Fruit fly (Drosophila melanogaster) whole organism, adult: ENCODE data around the gene Creld.

ENCODE experiments used
- CG11617 ChIP-seq: fragments of 200-800 bp; sonication (Bioruptor generic); optimal IDR thresholded peaks from 2 replicates; lab custom pipeline; 2017; ENCODE audit warnings: mild to moderate bottlenecking, missing biosample characterization, missing genetic modification reagents, missing genetic modification characterization
- CG12768 ChIP-seq: fragments of 200-800 bp; sonication (Bioruptor generic); optimal IDR thresholded peaks from 2 replicates; lab custom pipeline; 2017; ENCODE audit warnings: missing biosample characterization, missing genetic modification characterization, mild to moderate bottlenecking, moderate library complexity, missing genetic modification reagents
- CG14711 ChIP-seq: fragments of 200-800 bp; sonication (Bioruptor generic); optimal IDR thresholded peaks from 2 replicates; lab custom pipeline; 2018; ENCODE audit warnings: missing biosample characterization, mild to moderate bottlenecking, missing genetic modification characterization, moderate library complexity
- CG1620 ChIP-seq: fragments of 200-800 bp; sonication (Bioruptor generic); optimal IDR thresholded peaks from 2 replicates; lab custom pipeline; 2016; ENCODE audit warnings: missing biosample characterization, missing genetic modification characterization
- CG33017 ChIP-seq: fragments of 200-800 bp; sonication (Bioruptor generic); optimal IDR thresholded peaks from 2 replicates; lab custom pipeline; 2018; ENCODE audit warnings: missing biosample characterization, mild to moderate bottlenecking, missing genetic modification characterization, moderate library complexity
- CG5204 ChIP-seq: fragments of 200-800 bp; sonication (Bioruptor generic); optimal IDR thresholded peaks from 2 replicates; lab custom pipeline; 2016; ENCODE audit warnings: missing biosample characterization, missing genetic modification characterization
- CG7045 ChIP-seq: fragments of 200-800 bp; sonication (Bioruptor generic); optimal IDR thresholded peaks from 2 replicates; lab custom pipeline; 2017; ENCODE audit warnings: missing biosample characterization, mild to moderate bottlenecking, missing genetic modification characterization
- CG7101 ChIP-seq: fragments of 200-800 bp; sonication (Bioruptor generic); optimal IDR thresholded peaks from 2 replicates; lab custom pipeline; 2018; ENCODE audit warnings: missing biosample characterization, mild to moderate bottlenecking, missing genetic modification characterization, moderate library complexity
- Clk ChIP-seq: fragments of 200-800 bp; sonication (Bioruptor generic); optimal IDR thresholded peaks from 2 replicates; lab custom pipeline; 2017; ENCODE audit warnings: missing biosample characterization, missing genetic modification characterization
- Crg-1 ChIP-seq: fragments of 200-800 bp; sonication (Bioruptor generic); optimal IDR thresholded peaks from 2 replicates; lab custom pipeline; 2016; ENCODE audit warnings: missing biosample characterization, missing genetic modification characterization
- Hr96 ChIP-seq: fragments of 200-800 bp; sonication (Bioruptor generic); optimal IDR thresholded peaks from 2 replicates; lab custom pipeline; 2016; ENCODE audit warnings: missing biosample characterization, missing genetic modification characterization
- Mnt ChIP-seq: fragments of 200-800 bp; sonication (Bioruptor generic); optimal IDR thresholded peaks from 2 replicates; lab custom pipeline; 2016; ENCODE audit warnings: missing biosample characterization, mild to moderate bottlenecking, missing genetic modification characterization
- bab1 ChIP-seq: fragments of 200-800 bp; sonication (Bioruptor generic); optimal IDR thresholded peaks from 3 replicates; lab custom pipeline; 2019; ENCODE audit warnings: missing biosample characterization, mild to moderate bottlenecking, missing genetic modification characterization, moderate library complexity
- cic ChIP-seq: fragments of 200-800 bp; sonication (Bioruptor generic); optimal IDR thresholded peaks from 2 replicates; lab custom pipeline; 2017; ENCODE audit warnings: missing biosample characterization, mild to moderate bottlenecking, missing genetic modification characterization, moderate library complexity
- cnc ChIP-seq, 2 experiments: fragments of >200 bp; optimal IDR thresholded peaks; 2 replicates each; lab custom pipeline; 2017
- kay ChIP-seq: fragments of 200-800 bp; sonication (Bioruptor generic); peaks from one replicate; lab custom pipeline; 2016; ENCODE audit warnings: missing biosample characterization, missing genetic modification characterization, borderline replicate concordance
- ovo ChIP-seq: fragments of 200-800 bp; sonication (Bioruptor generic); optimal IDR thresholded peaks from 2 replicates; lab custom pipeline; 2016; ENCODE audit warnings: missing biosample characterization, missing genetic modification characterization
- pad ChIP-seq: fragments of 200-800 bp; sonication (Bioruptor generic); optimal IDR thresholded peaks from 3 replicates; lab custom pipeline; 2017; ENCODE audit warnings: missing biosample characterization, missing genetic modification characterization, mild to moderate bottlenecking, moderate library complexity, missing genetic modification reagents
- tj ChIP-seq: fragments of 200-800 bp; sonication (Bioruptor generic); optimal IDR thresholded peaks from 3 replicates; lab custom pipeline; 2017; ENCODE audit warnings: missing biosample characterization, mild to moderate bottlenecking, missing genetic modification characterization, moderate library complexity
- toe ChIP-seq: fragments of 200-800 bp; sonication (Bioruptor generic); optimal IDR thresholded peaks from 2 replicates; lab custom pipeline; 2016; ENCODE audit warnings: missing biosample characterization, missing genetic modification characterization

The Creld gene

DNA sequence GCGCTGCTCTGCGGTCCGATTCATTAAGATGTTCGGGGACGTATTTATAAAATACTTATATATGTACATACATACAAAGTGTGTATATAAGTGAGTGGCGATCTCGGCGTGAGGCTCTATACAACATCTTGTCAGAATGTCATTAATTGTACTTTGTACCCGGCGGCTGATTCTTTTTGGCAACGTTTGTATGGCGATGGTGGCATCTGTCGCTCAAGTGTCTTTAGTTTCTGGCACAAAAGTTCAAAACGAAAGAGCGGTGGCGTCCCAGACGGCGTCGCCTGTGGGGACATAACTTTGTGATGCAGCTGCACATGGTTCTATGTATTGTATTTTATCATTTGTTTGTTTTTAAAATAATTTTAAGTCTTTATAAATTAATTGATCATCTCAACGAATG is 9.2 kb upstream of the Creld start:
- no peak for TF ChIP-seq Hr96
- peak; percentile 6 for TF ChIP-seq CG1620
- no peak for TF ChIP-seq CG12768 (GFP tag; lab: Kevin White, UChicago)
- no peak for TF ChIP-seq CG5204 (GFP tag; lab: Kevin White, UChicago)
- TF ChIP-seq ovo (GFP tag; lab: Kevin White, UChicago): no peak
- TF ChIP-seq cnc (optimal IDR thresholded peaks at IDR 0.05; lab: Kevin White, UChicago): no peak
- peak; percentile 59 for TF ChIP-seq toe (GFP tag; lab: Kevin White, UChicago)
- TF ChIP-seq Mnt (GFP tag; lab: Kevin White, UChicago): peak; percentile 58
- no peak for TF ChIP-seq Crg-1 (GFP tag; lab: Kevin White, UChicago)
- TF ChIP-seq tj (GFP tag; lab: Kevin White, UChicago): no peak
- no peak for TF ChIP-seq bab1 (GFP tag; lab: Kevin White, UChicago)
- no peak for TF ChIP-seq CG33017
- no peak for TF ChIP-seq Clk (GFP tag; lab: Kevin White, UChicago)
- no peak for TF ChIP-seq pad
- TF ChIP-seq kay: no peak
- no peak for TF ChIP-seq CG7045 (GFP tag; lab: Kevin White, UChicago)
- no peak for TF ChIP-seq CG11617 (GFP tag; lab: Kevin White, UChicago)

DNA sequence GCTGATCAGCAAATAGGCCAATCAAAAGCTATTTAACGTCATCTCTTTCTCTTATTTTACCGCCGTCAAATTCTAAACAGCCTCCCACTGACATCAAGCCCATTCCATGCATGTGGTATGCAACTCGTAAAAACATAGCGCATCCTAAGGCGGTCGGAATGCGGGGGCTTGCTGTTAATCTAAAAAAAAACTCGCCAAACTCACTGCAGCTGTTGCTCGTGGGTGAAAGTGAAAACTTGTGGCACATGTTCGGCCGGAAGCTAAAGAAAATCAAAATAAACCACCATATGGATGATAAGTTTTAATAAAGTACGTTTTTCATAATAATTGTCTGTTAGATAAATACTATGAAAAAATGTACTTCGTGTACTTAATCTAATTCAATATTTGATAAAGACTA is 8.1 kb upstream of the Creld start:
- TF ChIP-seq Mnt (GFP tag; lab: Kevin White, UChicago): no peak
- no peak for TF ChIP-seq tj (GFP tag; lab: Kevin White, UChicago)
- TF ChIP-seq CG7101 (tag; lab: Kevin White, UChicago): no peak
- no peak for TF ChIP-seq CG7045 (GFP tag; lab: Kevin White, UChicago)
- TF ChIP-seq CG14711 (tag; lab: Kevin White, UChicago): no peak
- no peak for TF ChIP-seq Crg-1 (GFP tag; lab: Kevin White, UChicago)
- TF ChIP-seq CG12768 (GFP tag; lab: Kevin White, UChicago): no peak
- no peak for TF ChIP-seq cic (GFP tag; lab: Kevin White, UChicago)
- TF ChIP-seq toe (GFP tag; lab: Kevin White, UChicago): no peak
- TF ChIP-seq Clk (GFP tag; lab: Kevin White, UChicago): no peak
- no peak for TF ChIP-seq cnc (optimal IDR thresholded peaks at IDR 0.05; lab: Kevin White, UChicago)
- TF ChIP-seq CG33017: no peak

dm6 chr2L:94639-95059 is 7.5 kb upstream of the Creld start, which contains the start of gene Zir:
TSS of gene Zir (plus strand) at chr2L:94739.
- TF ChIP-seq cnc (optimal IDR thresholded peaks at IDR 0.05; lab: Kevin White, UChicago): no peak
- TF ChIP-seq Mnt (GFP tag; lab: Kevin White, UChicago): peak; percentile 30
- peak; percentile 41 for TF ChIP-seq bab1 (GFP tag; lab: Kevin White, UChicago)
- TF ChIP-seq ovo (GFP tag; lab: Kevin White, UChicago): no peak
- TF ChIP-seq CG14711 (tag; lab: Kevin White, UChicago): peak; percentile 7
- no peak for TF ChIP-seq tj (GFP tag; lab: Kevin White, UChicago)
- peak; percentile 7 for TF ChIP-seq kay
- no peak for TF ChIP-seq CG1620
- peak; percentile 3 for TF ChIP-seq CG11617 (GFP tag; lab: Kevin White, UChicago)

dm6 chr2L:106540-106939 is 4.4 kb downstream of the Creld start, which contains the start of the genes Nhe1 and Sam-S:
TSS of gene Nhe1 (minus strand) at chr2L:106732.
TSS of gene Sam-S (plus strand) at chr2L:106903.
- TF ChIP-seq kay (peak; percentile 81), CG7101 (tag; lab: Kevin White, UChicago) (no peak), pad (no peak), CG14711 (tag; lab: Kevin White, UChicago) (no peak), cnc (optimal IDR thresholded peaks at IDR 0.05; lab: Kevin White, UChicago) (no peak), Hr96 (no peak), ovo (GFP tag; lab: Kevin White, UChicago) (no peak), bab1 (GFP tag; lab: Kevin White, UChicago) (peak; percentile 10)

- TF ChIP-seq Hr96: no peak
- no peak for TF ChIP-seq CG7101 (tag; lab: Kevin White, UChicago)
- no peak for TF ChIP-seq Crg-1 (GFP tag; lab: Kevin White, UChicago)
- TF ChIP-seq cnc (optimal IDR thresholded peaks at IDR 0.05; lab: Kevin White, UChicago): peak in 1 of 2 experiments; percentile 54
Observed at dm6 chr2L:107032-107431, 4.9 kb downstream of the Creld start.

DNA sequence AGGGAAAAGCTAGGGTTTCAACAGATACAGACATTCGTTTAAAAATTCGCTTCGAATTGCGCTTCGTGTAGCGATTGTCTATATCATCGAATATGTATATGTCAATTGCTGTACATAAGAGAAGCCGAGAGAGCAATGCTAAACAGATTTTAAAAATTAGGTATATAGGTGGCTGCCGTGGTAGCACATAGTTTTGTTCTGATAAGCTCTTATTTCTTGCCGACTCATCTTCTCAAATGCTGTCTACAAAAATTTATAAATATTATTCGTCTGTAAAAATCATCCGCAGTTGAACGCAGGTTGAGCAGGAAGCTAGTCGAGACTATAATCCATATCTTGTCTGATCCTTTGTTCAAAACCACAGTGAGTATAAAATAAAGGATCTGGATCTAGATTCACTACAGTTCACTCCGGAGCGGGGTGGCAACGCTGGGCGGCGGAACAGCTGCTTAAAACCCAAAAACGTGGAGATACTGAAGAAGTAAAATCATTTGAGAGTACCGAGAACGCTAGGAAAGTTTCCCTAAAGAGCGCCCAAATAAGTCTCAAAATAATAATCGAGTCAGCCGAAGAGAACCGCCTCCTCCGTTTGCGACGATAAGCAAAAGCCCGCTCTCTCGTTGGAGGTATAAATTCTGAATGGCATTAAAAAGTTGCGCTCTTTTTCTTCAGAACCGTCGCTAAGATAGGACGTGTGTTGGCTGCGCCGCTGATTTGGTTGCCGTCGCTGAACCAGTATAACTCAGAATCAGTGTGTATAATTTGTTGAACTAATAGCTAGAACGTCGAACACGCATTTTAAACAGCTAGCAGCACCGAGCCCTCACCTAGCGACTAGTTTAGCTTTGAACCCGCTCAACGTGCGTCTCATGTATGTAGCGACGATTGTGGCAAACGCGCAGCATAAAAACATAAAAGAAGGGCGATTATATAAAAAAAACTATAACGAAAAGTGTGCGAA is 5.6 kb downstream of the Creld start:
- TF ChIP-seq CG1620 (no peak), tj (GFP tag; lab: Kevin White, UChicago) (peak; percentile 40), CG33017 (peak; percentile 11), Mnt (GFP tag; lab: Kevin White, UChicago) (peak; percentile 84), Crg-1 (GFP tag; lab: Kevin White, UChicago) (peak; percentile 7), CG12768 (GFP tag; lab: Kevin White, UChicago) (peak; percentile 33), cnc (optimal IDR thresholded peaks at IDR 0.05; lab: Kevin White, UChicago) (peak; percentile 74 to 84), pad (no peak), cic (GFP tag; lab: Kevin White, UChicago) (peak; percentile 17), CG11617 (GFP tag; lab: Kevin White, UChicago) (no peak)
